Worm (Caenorhabditis elegans) whole organism, L3 larva: ENCODE results near the gene sri-19.
A peak's percentile ranks its signal among the peaks of the same experiment; 100 is the strongest.

Experiments used
- ZK546.5 ChIP-seq: sonication (generic microtip); optimal IDR thresholded peaks from 2 replicates; lab custom pipeline; 2017; ENCODE audit warnings: missing biosample characterization, missing genetic modification characterization
- aly-2 ChIP-seq: fragments of 150-350 bp; optimal IDR thresholded peaks from 2 replicates; lab custom pipeline; 2014; ENCODE audit warnings: missing biosample characterization, missing genetic modification characterization
- ama-1 ChIP-seq: fragments of 150-350 bp; optimal IDR thresholded peaks from 2 replicates; lab custom pipeline; 2018
- ceh-16 ChIP-seq: sonication (generic microtip); optimal IDR thresholded peaks from 2 replicates; lab custom pipeline; 2017; ENCODE audit warnings: missing biosample characterization, missing genetic modification characterization
- ceh-82 ChIP-seq: fragments of 150-350 bp; optimal IDR thresholded peaks from 2 replicates; lab custom pipeline; 2014; ENCODE audit warnings: missing biosample characterization, missing genetic modification characterization
- daf-12 ChIP-seq: fragments of 150-350 bp; optimal IDR thresholded peaks from 2 replicates; lab custom pipeline; 2014; ENCODE audit warnings: missing biosample characterization, missing genetic modification reagents, missing genetic modification characterization
- egl-27 ChIP-seq: sonication (generic microtip); optimal IDR thresholded peaks from 4 replicates; lab custom pipeline; 2017; ENCODE audit warnings: missing biosample characterization, missing genetic modification reagents, missing genetic modification characterization
- egl-5 ChIP-seq: fragments of 150-350 bp; optimal IDR thresholded peaks from 2 replicates; lab custom pipeline; 2017; ENCODE audit warnings: missing biosample characterization, missing genetic modification reagents, missing genetic modification characterization, inconsistent platforms
- elt-2 ChIP-seq: sonication (generic microtip); optimal IDR thresholded peaks from 2 replicates; lab custom pipeline; 2016; ENCODE audit warnings: missing genetic modification reagents, mild to moderate bottlenecking, missing genetic modification characterization, missing compliant biosample characterization
- eor-1 ChIP-seq, 2 experiments: fragments of 150-350 bp; optimal IDR thresholded peaks; 2 replicates each; lab custom pipeline; 2014 to 2018; ENCODE audit warnings: missing biosample characterization in 2 of 2, missing genetic modification characterization in 2 of 2
- fos-1 ChIP-seq: fragments of 150-350 bp; optimal IDR thresholded peaks from 2 replicates; lab custom pipeline; 2014; ENCODE audit warnings: missing biosample characterization, missing genetic modification characterization
- hmg-11 ChIP-seq: sonication (generic microtip); optimal IDR thresholded peaks from 2 replicates; lab custom pipeline; 2016; ENCODE audit warnings: missing genetic modification characterization, missing compliant biosample characterization
- jun-1 ChIP-seq: fragments of 150-350 bp; optimal IDR thresholded peaks from 2 replicates; lab custom pipeline; 2014; ENCODE audit warnings: missing biosample characterization, missing genetic modification reagents, missing genetic modification characterization
- lin-15B ChIP-seq: fragments of 150-350 bp; optimal IDR thresholded peaks from 2 replicates; lab custom pipeline; 2014; ENCODE audit warnings: missing biosample characterization, missing genetic modification characterization
- lin-39 ChIP-seq: fragments of 150-350 bp; optimal IDR thresholded peaks from 2 replicates; lab custom pipeline; 2018; ENCODE audit warnings: missing biosample characterization, missing genetic modification reagents, missing genetic modification characterization
- mdl-1 ChIP-seq: fragments of 150-350 bp; optimal IDR thresholded peaks from 2 replicates; lab custom pipeline; 2014; ENCODE audit warnings: missing biosample characterization, missing genetic modification characterization
- nhr-11 ChIP-seq: fragments of 150-350 bp; optimal IDR thresholded peaks from 2 replicates; lab custom pipeline; 2014; ENCODE audit warnings: missing biosample characterization, missing genetic modification characterization
- nhr-12 ChIP-seq: fragments of 150-350 bp; optimal IDR thresholded peaks from 2 replicates; lab custom pipeline; 2014; ENCODE audit warnings: missing biosample characterization, missing genetic modification characterization
- nhr-23 ChIP-seq: fragments of 150-350 bp; optimal IDR thresholded peaks from 2 replicates; lab custom pipeline; 2014; ENCODE audit warnings: missing biosample characterization, missing genetic modification reagents, missing genetic modification characterization
- nhr-237 ChIP-seq: fragments of 150-350 bp; optimal IDR thresholded peaks from 2 replicates; lab custom pipeline; 2014; ENCODE audit warnings: missing biosample characterization, missing genetic modification characterization
- nhr-25 ChIP-seq: sonication (generic microtip); optimal IDR thresholded peaks from 2 replicates; lab custom pipeline; 2017; ENCODE audit warnings: missing biosample characterization, missing genetic modification characterization
- nhr-67 ChIP-seq: fragments of 150-350 bp; optimal IDR thresholded peaks from 2 replicates; lab custom pipeline; 2014; ENCODE audit warnings: missing biosample characterization, missing genetic modification characterization
- nhr-76 ChIP-seq: fragments of 150-350 bp; sonication (generic microtip); optimal IDR thresholded peaks from 5 replicates; lab custom pipeline; 2014; ENCODE audit warnings: missing biosample characterization, missing genetic modification characterization
- nhr-77 ChIP-seq: fragments of 150-350 bp; optimal IDR thresholded peaks from 2 replicates; lab custom pipeline; 2014; ENCODE audit warnings: missing biosample characterization, missing genetic modification characterization
- pha-4 ChIP-seq: fragments of 150-350 bp; optimal IDR thresholded peaks from 2 replicates; lab custom pipeline; 2014; ENCODE audit warnings: missing biosample characterization, missing genetic modification reagents, missing genetic modification characterization
- pqm-1 ChIP-seq: fragments of 150-350 bp; optimal IDR thresholded peaks from 2 replicates; lab custom pipeline; 2017; ENCODE audit warnings: missing biosample characterization, missing genetic modification characterization, inconsistent platforms
- skn-1 ChIP-seq: fragments of 150-350 bp; optimal IDR thresholded peaks from 2 replicates; lab custom pipeline; 2014; ENCODE audit warnings: missing biosample characterization, missing genetic modification characterization
- tbx-2 ChIP-seq: sonication (generic microtip); optimal IDR thresholded peaks from 2 replicates; lab custom pipeline; 2016; ENCODE audit warnings: mild to moderate bottlenecking, missing genetic modification characterization, missing compliant biosample characterization
- unc-62 ChIP-seq: fragments of 150-350 bp; sonication (generic microtip); optimal IDR thresholded peaks from 4 replicates; lab custom pipeline; 2014; ENCODE audit warnings: missing biosample characterization, missing genetic modification reagents, missing genetic modification characterization
- zag-1 ChIP-seq: fragments of 150-350 bp; optimal IDR thresholded peaks from 2 replicates; lab custom pipeline; 2014; ENCODE audit warnings: missing biosample characterization, missing genetic modification characterization
- ztf-11 ChIP-seq: fragments of 150-350 bp; optimal IDR thresholded peaks from 2 replicates; lab custom pipeline; 2014; ENCODE audit warnings: missing biosample characterization, missing genetic modification characterization
- ztf-4 ChIP-seq: fragments of 150-350 bp; optimal IDR thresholded peaks from 2 replicates; lab custom pipeline; 2014; ENCODE audit warnings: missing biosample characterization, missing genetic modification characterization

The sri-19 gene

ce11 chrIV:10964688-10965087, 6.5 kb downstream of the sri-19 start:
- peak; percentile 24 for TF ChIP-seq pha-4 (tag; lab: Kevin White, UChicago)
- TF ChIP-seq ama-1 (lab: Kevin White, UChicago) = no peak
- TF ChIP-seq elt-2 (tag; lab: Kevin White, UChicago) = peak; percentile 69
- TF ChIP-seq ceh-16 (tag; lab: Kevin White, UChicago) = no peak
- peak; percentile 45 for TF ChIP-seq pqm-1
- no peak for TF ChIP-seq egl-5
- TF ChIP-seq nhr-77 (tag; lab: Kevin White, UChicago) = no peak
- TF ChIP-seq, all 47 proteins: peak for 3

DNA sequence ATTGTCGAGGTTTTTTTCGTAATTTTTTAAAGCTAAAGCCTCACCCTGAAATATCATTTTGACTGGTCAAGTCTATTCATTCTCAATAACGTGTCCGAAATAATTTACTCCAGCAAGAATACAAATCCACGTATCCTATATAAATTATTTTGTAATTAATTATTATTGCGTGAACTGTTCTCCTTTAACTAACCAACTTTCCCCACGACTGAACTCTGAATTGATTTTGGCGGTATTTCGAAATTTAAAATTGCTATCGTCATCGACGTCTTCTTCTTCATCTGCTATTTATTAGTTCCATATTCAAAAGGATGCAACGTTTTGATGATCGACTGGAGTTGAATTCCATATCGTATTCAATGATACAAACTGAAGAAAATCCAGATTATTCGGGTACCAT, 8.2 kb downstream of the sri-19 start, which contains the start of the genes aqp-3 and Y69E1A.8:
Gene aqp-3 (minus strand): TSS at position 101 of the 400 bp plus-strand sequence.
Gene Y69E1A.8 (plus strand): TSS at position 246 of the 400 bp plus-strand sequence.
- no peak for TF ChIP-seq hmg-11
- TF ChIP-seq skn-1 (tag; lab: Kevin White, UChicago) = no peak
- no peak for TF ChIP-seq nhr-77 (tag; lab: Kevin White, UChicago)
- no peak for TF ChIP-seq egl-27 (tag; lab: Kevin White, UChicago)
- TF ChIP-seq nhr-12 = no peak
- TF ChIP-seq unc-62 (GFP tag; lab: Kevin White, UChicago) = no peak
- TF ChIP-seq ztf-11 (tag; lab: Kevin White, UChicago) = no peak
- no peak for TF ChIP-seq egl-5
- TF ChIP-seq lin-39 (tag; lab: Kevin White, UChicago) = no peak
- no peak for TF ChIP-seq nhr-11 (tag; lab: Kevin White, UChicago)
- TF ChIP-seq mdl-1 (tag; lab: Kevin White, UChicago) = no peak
- TF ChIP-seq tbx-2 = no peak
- TF ChIP-seq nhr-25 (tag; lab: Kevin White, UChicago) = no peak
- TF ChIP-seq daf-12 (tag; lab: Kevin White, UChicago) = no peak
- no peak for TF ChIP-seq ZK546.5
- TF ChIP-seq, all 47 proteins: peak for 0

DNA sequence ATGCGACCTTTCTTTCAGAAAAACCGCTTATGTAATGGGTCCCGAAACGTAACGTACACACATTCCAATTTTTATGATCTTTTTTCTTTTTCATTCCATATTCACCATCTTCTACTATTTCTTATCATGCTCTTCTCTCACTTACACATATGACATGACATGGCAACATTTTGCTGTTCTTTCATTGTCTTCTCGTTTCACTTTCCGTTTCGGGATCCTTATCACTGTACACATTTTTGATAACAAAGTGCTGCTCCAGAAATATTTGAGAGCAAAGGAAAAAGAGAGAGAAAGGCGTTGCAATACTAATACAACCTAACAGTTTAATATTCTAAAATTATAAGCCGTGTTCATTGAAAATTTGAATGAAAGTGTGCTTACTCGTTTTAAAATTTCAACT, 12.2 kb downstream of the sri-19 start:
- no peak for TF ChIP-seq nhr-77 (tag; lab: Kevin White, UChicago)
- TF ChIP-seq egl-27 (tag; lab: Kevin White, UChicago) = no peak
- TF ChIP-seq elt-2 (tag; lab: Kevin White, UChicago) = peak; percentile 97
- peak; percentile 20 for TF ChIP-seq pha-4 (tag; lab: Kevin White, UChicago)
- no peak for TF ChIP-seq nhr-237
- no peak for TF ChIP-seq ama-1 (lab: Kevin White, UChicago)
- no peak for TF ChIP-seq ceh-82 (tag; lab: Kevin White, UChicago)
- TF ChIP-seq aly-2 (tag; lab: Kevin White, UChicago) = no peak
- TF ChIP-seq pqm-1 = peak; percentile 83
- TF ChIP-seq nhr-67 (tag; lab: Kevin White, UChicago) = no peak

DNA sequence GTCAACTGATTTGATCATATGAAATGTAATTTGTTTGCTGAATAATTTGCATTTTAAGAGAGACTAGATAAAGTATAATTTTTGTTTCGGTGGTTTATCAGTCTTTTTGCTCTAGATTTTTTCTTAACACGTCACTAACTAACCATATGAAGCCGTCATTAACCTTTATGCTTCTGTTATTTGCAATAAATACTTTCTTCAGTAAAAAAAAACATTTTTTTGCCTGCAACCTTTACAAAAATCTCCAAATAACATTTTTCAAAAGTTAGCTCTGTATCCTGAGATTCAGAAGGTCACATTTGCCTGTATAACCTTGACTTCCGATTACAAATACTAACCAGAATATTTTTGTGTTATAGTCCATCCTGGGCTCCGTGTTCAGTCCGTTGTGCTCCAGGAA, 12.6 kb downstream of the sri-19 start:
- TF ChIP-seq ztf-4 (tag; lab: Kevin White, UChicago) (no peak), fos-1 (no peak), jun-1 (tag; lab: Kevin White, UChicago) (no peak), nhr-25 (tag; lab: Kevin White, UChicago) (no peak), tbx-2 (no peak), ztf-11 (tag; lab: Kevin White, UChicago) (no peak), lin-15B (no peak), nhr-76 (tag; lab: Kevin White, UChicago) (no peak), nhr-11 (tag; lab: Kevin White, UChicago) (no peak), nhr-12 (no peak), eor-1 (tag; optimal IDR thresholded peaks at IDR 0.05; lab: Kevin White, UChicago) (no peak), nhr-237 (no peak), elt-2 (tag; lab: Kevin White, UChicago) (no peak), zag-1 (tag; lab: Kevin White, UChicago) (no peak)

DNA sequence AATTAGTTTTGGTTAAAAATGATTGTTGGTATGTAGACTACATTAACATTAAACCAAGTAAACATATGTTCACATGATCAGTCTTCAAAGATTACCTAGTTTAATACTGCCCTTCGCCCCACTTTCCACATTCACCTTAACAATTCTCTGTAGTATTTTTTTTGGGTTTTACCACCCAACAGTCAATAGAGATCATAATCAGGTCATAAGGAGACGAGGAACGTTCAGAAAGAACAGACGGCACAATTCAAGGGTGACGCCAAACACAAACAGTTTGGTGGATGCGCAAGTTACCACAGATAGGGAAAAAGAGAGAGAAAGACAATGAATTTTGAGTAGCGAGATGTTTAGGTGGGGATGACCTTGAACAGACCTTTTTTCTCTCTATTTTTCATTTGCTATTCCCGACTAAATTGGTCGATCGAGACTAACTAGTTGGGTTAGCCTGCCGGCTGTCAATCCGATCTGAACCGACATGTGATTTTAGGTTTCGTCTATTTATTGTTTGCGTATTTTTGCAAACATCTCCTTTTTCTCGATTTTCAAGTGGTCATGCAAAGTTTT, 13.5 kb downstream of the sri-19 start:
- peak; percentile 25 for TF ChIP-seq nhr-23 (tag; lab: Kevin White, UChicago)
- peak; percentile 59 for TF ChIP-seq pha-4 (tag; lab: Kevin White, UChicago)
- no peak for TF ChIP-seq skn-1 (tag; lab: Kevin White, UChicago)
- no peak for TF ChIP-seq nhr-76 (tag; lab: Kevin White, UChicago)
- TF ChIP-seq lin-39 (tag; lab: Kevin White, UChicago) = no peak
- TF ChIP-seq elt-2 (tag; lab: Kevin White, UChicago) = peak; percentile 14
- TF ChIP-seq nhr-25 (tag; lab: Kevin White, UChicago) = peak; percentile 69
